Fruit fly (Drosophila melanogaster): ENCODE data around the gene spdi.
A peak's percentile ranks its signal among the peaks of the same experiment; 100 is the strongest.

spdi gene

dm6 chrX:590479-590878 lies 29.5 kb downstream of the spdi start:
- peak; percentile 82 for TF ChIP-seq vnd (GFP tag; IDR thresholded peaks at IDR 0.05; ENCODE audit: partially characterized antibody)
- TF ChIP-seq Blimp-1 (GFP tag; optimal IDR thresholded peaks at IDR 0.05): no peak
- TF ChIP-seq twi (tag; optimal IDR thresholded peaks at IDR 0.05): peak; percentile 13
- peak; percentile 97 for TF ChIP-seq D (optimal IDR thresholded peaks at IDR 0.05)
- TF ChIP-seq D (GFP tag; optimal IDR thresholded peaks at IDR 0.05): peak; percentile 38
- no peak for TF ChIP-seq lmd (GFP tag; IDR thresholded peaks at IDR 0.05)
- peak; percentile 84 for TF ChIP-seq CG8478 (optimal IDR thresholded peaks at IDR 0.05)
- TF ChIP-seq Nf-YC (tag; optimal IDR thresholded peaks at IDR 0.05): peak; percentile 98
- no peak for TF ChIP-seq tx (GFP tag; optimal IDR thresholded peaks at IDR 0.05)
- TF ChIP-seq Nf-YA (GFP tag; IDR thresholded peaks at IDR 0.05): peak; percentile 69
- peak; percentile 86 for TF ChIP-seq CG1832 (GFP tag; optimal IDR thresholded peaks at IDR 0.05)
- TF ChIP-seq Sox100B (GFP tag; optimal IDR thresholded peaks at IDR 0.05): no peak
- peak; percentile 36 for TF ChIP-seq ewg (GFP tag; optimal IDR thresholded peaks at IDR 0.05)
- peak in 1 of 2 experiments; percentile 50 for TF ChIP-seq Trl (optimal IDR thresholded peaks at IDR 0.05)
- TF ChIP-seq Trl (GFP tag; optimal IDR thresholded peaks at IDR 0.05): no peak
- peak in 1 of 2 experiments; percentile 11 for TF ChIP-seq tll (GFP tag; optimal IDR thresholded peaks at IDR 0.05)
- TF ChIP-seq cg (GFP tag; optimal IDR thresholded peaks at IDR 0.05): peak; percentile 93
- TF ChIP-seq CG16779 (GFP tag; IDR thresholded peaks at IDR 0.05): no peak
- no peak for TF ChIP-seq CG3407 (GFP tag; optimal IDR thresholded peaks at IDR 0.05)
- peak; percentile 58; the same call in 1 of the 2 replicates for TF ChIP-seq Adf1 (GFP tag; IDR thresholded peaks at IDR 0.05)
- TF ChIP-seq gem (tag; optimal IDR thresholded peaks at IDR 0.05): no peak
- peak; percentile 86 for TF ChIP-seq pros (GFP tag; optimal IDR thresholded peaks at IDR 0.05)
- TF ChIP-seq Opbp (GFP tag; IDR thresholded peaks at IDR 0.05; ENCODE audit: partially characterized antibody): no peak
- TF ChIP-seq scrt (GFP tag; optimal IDR thresholded peaks at IDR 0.05): peak; percentile 82
- TF ChIP-seq Abd-B (GFP tag; optimal IDR thresholded peaks at IDR 0.05): no peak
- peak; percentile 60 for TF ChIP-seq Deaf1 (tag; optimal IDR thresholded peaks at IDR 0.05)
- peak; percentile 74; the same call in 1 of the 2 replicates for TF ChIP-seq seq (GFP tag; IDR thresholded peaks at IDR 0.05)
- TF ChIP-seq zen (tag; optimal IDR thresholded peaks at IDR 0.05): peak; percentile 20
- TF ChIP-seq MBD-R2 (GFP tag; IDR thresholded peaks at IDR 0.05): no peak
- peak; percentile 92 for TF ChIP-seq CG10321 (GFP tag; IDR thresholded peaks at IDR 0.05)
- no peak for TF ChIP-seq ase (GFP tag; IDR thresholded peaks at IDR 0.05)
- TF ChIP-seq z (GFP tag; IDR thresholded peaks at IDR 0.05): peak; percentile 61
- TF ChIP-seq Nf-YB (GFP tag; optimal IDR thresholded peaks at IDR 0.05): peak; percentile 98

dm6 chrX:588941-589340 lies 31.1 kb downstream of the spdi start:
- TF ChIP-seq gem (tag; optimal IDR thresholded peaks at IDR 0.05) (no peak), bsh (GFP tag; optimal IDR thresholded peaks at IDR 0.05) (no peak), CG1832 (GFP tag; optimal IDR thresholded peaks at IDR 0.05) (peak; percentile 74), CG4730 (GFP tag; IDR thresholded peaks at IDR 0.05) (no peak), nom (GFP tag; optimal IDR thresholded peaks at IDR 0.05) (no peak), CG11247 (GFP tag; IDR thresholded peaks at IDR 0.05) (no peak), CG10321 (GFP tag; IDR thresholded peaks at IDR 0.05) (peak; percentile 85), HmgZ (tag; optimal IDR thresholded peaks at IDR 0.05) (no peak), fd3F (GFP tag; optimal IDR thresholded peaks at IDR 0.05) (no peak), salm (tag; optimal IDR thresholded peaks at IDR 0.05) (no peak), run (tag; optimal IDR thresholded peaks at IDR 0.05) (no peak), CG7372 (GFP tag; IDR thresholded peaks at IDR 0.05) (no peak), twi (tag; optimal IDR thresholded peaks at IDR 0.05) (peak; percentile 13), grn (GFP tag; optimal IDR thresholded peaks at IDR 0.05) (no peak), org-1 (GFP tag; optimal IDR thresholded peaks at IDR 0.05) (no peak), CG9215 (GFP tag; IDR thresholded peaks at IDR 0.05) (no peak), Opbp (GFP tag; IDR thresholded peaks at IDR 0.05; ENCODE audit: partially characterized antibody) (no peak), CG17385 (GFP tag; optimal IDR thresholded peaks at IDR 0.05) (no peak), Nf-YC (tag; optimal IDR thresholded peaks at IDR 0.05) (peak; percentile 98), CG18262 (tag; optimal IDR thresholded peaks at IDR 0.05) (no peak), Dek (tag; optimal IDR thresholded peaks at IDR 0.05) (no peak), Xbp1 (GFP tag; optimal IDR thresholded peaks at IDR 0.05) (no peak), Mes4 (GFP tag; optimal IDR thresholded peaks at IDR 0.05) (no peak), ewg (GFP tag; optimal IDR thresholded peaks at IDR 0.05) (peak; percentile 90), inv (GFP tag; IDR thresholded peaks at IDR 0.05; ENCODE audit: partially characterized antibody) (no peak)
